Worm (Caenorhabditis elegans) whole organism, early embryonic: ENCODE data around the gene arl-5.

Experiments used
- B0310.2 ChIP-seq: sonication (generic microtip); optimal IDR thresholded peaks from 2 replicates; lab custom pipeline; 2016; ENCODE audit warnings: mild to moderate bottlenecking, missing genetic modification characterization, missing compliant biosample characterization
- F13C5.2 ChIP-seq: sonication (generic microtip); optimal IDR thresholded peaks from 2 replicates; lab custom pipeline; 2017; ENCODE audit warnings: mild to moderate bottlenecking, missing genetic modification characterization, inconsistent platforms, missing compliant biosample characterization
- aly-1 ChIP-seq: sonication (generic microtip); optimal IDR thresholded peaks from 2 replicates; lab custom pipeline; 2016; ENCODE audit warnings: missing genetic modification characterization, missing compliant biosample characterization
- ama-1 ChIP-seq: fragments of 150-350 bp; optimal IDR thresholded peaks from 2 replicates; lab custom pipeline; 2014
- ceh-13 ChIP-seq: fragments of 200-800 bp; sonication (Bioruptor generic); optimal IDR thresholded peaks from 2 replicates; lab custom pipeline; 2018; ENCODE audit warnings: mild to moderate bottlenecking, missing genetic modification characterization, missing compliant biosample characterization
- ceh-36 ChIP-seq: sonication (generic microtip); optimal IDR thresholded peaks from 2 replicates; lab custom pipeline; 2016; ENCODE audit warnings: missing genetic modification characterization, inconsistent platforms, missing compliant biosample characterization
- ets-7 ChIP-seq: sonication (generic microtip); optimal IDR thresholded peaks from 2 replicates; lab custom pipeline; 2016; ENCODE audit warnings: missing genotype, missing genetic modification characterization, missing compliant biosample characterization
- flt-1 ChIP-seq: fragments of 200-800 bp; sonication (Bioruptor generic); IDR thresholded peaks from 2 replicates; pipeline ENCODE4 v1.3.6; 2022; ENCODE audit warnings: missing genetic modification characterization, missing compliant biosample characterization
- hmbx-1 ChIP-seq: sonication (generic microtip); optimal IDR thresholded peaks from 2 replicates; lab custom pipeline; 2016; ENCODE audit warnings: mild to moderate bottlenecking, missing genetic modification characterization, missing compliant biosample characterization
- hmg-4 ChIP-seq: fragments of 200-800 bp; sonication (Bioruptor generic); optimal IDR thresholded peaks from 2 replicates; lab custom pipeline; 2018; ENCODE audit warnings: mild to moderate bottlenecking, missing genetic modification characterization, missing compliant biosample characterization
- hnd-1 ChIP-seq: sonication (generic microtip); optimal IDR thresholded peaks from 2 replicates; lab custom pipeline; 2016; ENCODE audit warnings: missing genetic modification characterization, missing compliant biosample characterization
- pes-1 ChIP-seq: fragments of 200-800 bp; sonication (Bioruptor generic); IDR thresholded peaks from 2 replicates; pipeline ENCODE4 v1.3.6; 2022; ENCODE audit warnings: missing genetic modification reagents, missing genetic modification characterization, missing compliant biosample characterization
- scrt-1 ChIP-seq: fragments of 200-800 bp; sonication (Bioruptor generic); IDR thresholded peaks from 2 replicates; pipeline ENCODE4 v1.3.6; 2022; ENCODE audit warnings: missing genetic modification characterization, missing compliant biosample characterization
- sea-1 ChIP-seq: fragments of 200-800 bp; sonication (Bioruptor generic); conservative IDR thresholded peaks from 2 replicates; pipeline ENCODE4 v1.3.6; 2022; ENCODE audit warnings: missing genetic modification characterization, missing compliant biosample characterization
- tbx-11 ChIP-seq: fragments of 200-800 bp; sonication (Bioruptor generic); IDR thresholded peaks from 2 replicates; pipeline ENCODE4 v1.3.6; 2022; ENCODE audit warnings: missing genetic modification characterization, missing compliant biosample characterization
- tbx-37 ChIP-seq: fragments of 200-800 bp; sonication (Bioruptor generic); conservative IDR thresholded peaks from 2 replicates; pipeline ENCODE4 v1.3.6; 2022; ENCODE audit warnings: missing genetic modification reagents, missing genetic modification characterization, missing compliant biosample characterization
- tra-4 ChIP-seq: sonication (generic microtip); optimal IDR thresholded peaks from 2 replicates; lab custom pipeline; 2017; ENCODE audit warnings: missing genetic modification characterization, missing compliant biosample characterization

Gene arl-5

ce11 chrIII:9822942-9823341, at the start of gene arl-5:
Gene arl-5, plus strand, starts transcription at chrIII:9823242.
- TF ChIP-seq ceh-13 (GFP tag; lab: Kevin White, UChicago) (no peak), tbx-11 (GFP tag; lab: Robert Waterston, UW) (no peak), pes-1 (GFP tag; lab: Robert Waterston, UW) (no peak), ama-1 (lab: Kevin White, UChicago) (no peak), sea-1 (GFP tag; lab: Robert Waterston, UW) (no peak), tra-4 (no peak), B0310.2 (no peak), hmg-4 (GFP tag; lab: Kevin White, UChicago) (no peak), ceh-36 (no peak), hmbx-1 (tag; lab: Kevin White, UChicago) (no peak)

ce11 chrIII:9775916-9776315, 47.1 kb upstream of the arl-5 start:
- TF ChIP-seq hnd-1 (tag; lab: Kevin White, UChicago) = no peak
- no peak for TF ChIP-seq ets-7 (tag; lab: Kevin White, UChicago)
- TF ChIP-seq pes-1 (GFP tag; lab: Robert Waterston, UW) = no peak
- no peak for TF ChIP-seq scrt-1
- no peak for TF ChIP-seq hmbx-1 (tag; lab: Kevin White, UChicago)
- no peak for TF ChIP-seq ceh-36
- TF ChIP-seq tbx-37 (GFP tag; lab: Robert Waterston, UW) = no peak
- TF ChIP-seq F13C5.2 (tag; lab: Kevin White, UChicago) = no peak
- no peak for TF ChIP-seq aly-1 (tag; lab: Kevin White, UChicago)
- TF ChIP-seq tra-4 = no peak
- TF ChIP-seq ceh-13 (GFP tag; lab: Kevin White, UChicago) = no peak
- no peak for TF ChIP-seq ama-1 (lab: Kevin White, UChicago)
- no peak for TF ChIP-seq flt-1 (GFP tag; lab: Robert Waterston, UW)
- no peak for TF ChIP-seq sea-1 (GFP tag; lab: Robert Waterston, UW)
- TF ChIP-seq hmg-4 (GFP tag; lab: Kevin White, UChicago) = no peak

- TF ChIP-seq sea-1 (GFP tag; lab: Robert Waterston, UW) = no peak
These were observed 46.7 kb upstream of the arl-5 start, which contains the start of gene usp-46 for ce11 chrIII:9776323-9776722. Gene usp-46, plus strand, starts transcription at chrIII:9776623.

ce11 chrIII:9779080-9779479, 44.0 kb upstream of the arl-5 start:
- no peak for TF ChIP-seq hmbx-1 (tag; lab: Kevin White, UChicago)
- TF ChIP-seq hmg-4 (GFP tag; lab: Kevin White, UChicago) = no peak
- no peak for TF ChIP-seq sea-1 (GFP tag; lab: Robert Waterston, UW)
- TF ChIP-seq aly-1 (tag; lab: Kevin White, UChicago) = no peak
- TF ChIP-seq ets-7 (tag; lab: Kevin White, UChicago) = no peak
- TF ChIP-seq tbx-37 (GFP tag; lab: Robert Waterston, UW) = no peak
- no peak for TF ChIP-seq hnd-1 (tag; lab: Kevin White, UChicago)
- no peak for TF ChIP-seq pes-1 (GFP tag; lab: Robert Waterston, UW)
- no peak for TF ChIP-seq flt-1 (GFP tag; lab: Robert Waterston, UW)
- TF ChIP-seq scrt-1 = no peak

- TF ChIP-seq F13C5.2 (tag; lab: Kevin White, UChicago) (no peak), ceh-36 (no peak), tra-4 (no peak), tbx-11 (GFP tag; lab: Robert Waterston, UW) (no peak), ceh-13 (GFP tag; lab: Kevin White, UChicago) (no peak), hmg-4 (GFP tag; lab: Kevin White, UChicago) (no peak), ama-1 (lab: Kevin White, UChicago) (no peak), aly-1 (tag; lab: Kevin White, UChicago) (no peak), B0310.2 (no peak), sea-1 (GFP tag; lab: Robert Waterston, UW) (no peak), pes-1 (GFP tag; lab: Robert Waterston, UW) (no peak), scrt-1 (no peak)
These were observed 42.8 kb upstream of the arl-5 start, which contains the start of gene sqv-3 for ce11 chrIII:9780254-9780653. Gene sqv-3, minus strand, starts transcription at chrIII:9780354.

ce11 chrIII:9780665-9781304, 42.3 kb upstream of the arl-5 start, which contains the start of gene vha-1:
Gene vha-1, plus strand, starts transcription at chrIII:9781254.
- TF ChIP-seq pes-1 (GFP tag; lab: Robert Waterston, UW) (0 out of 2 replicates have a peak, but pooled peaks have one; percentile 31), F13C5.2 (tag; lab: Kevin White, UChicago) (peak; percentile 54), aly-1 (tag; lab: Kevin White, UChicago) (no peak), hmg-4 (GFP tag; lab: Kevin White, UChicago) (no peak), ceh-13 (GFP tag; lab: Kevin White, UChicago) (no peak), tra-4 (no peak), flt-1 (GFP tag; lab: Robert Waterston, UW) (no peak), tbx-11 (GFP tag; lab: Robert Waterston, UW) (no peak), ceh-36 (no peak), tbx-37 (GFP tag; lab: Robert Waterston, UW) (no peak), hnd-1 (tag; lab: Kevin White, UChicago) (no peak), ets-7 (tag; lab: Kevin White, UChicago) (no peak), ama-1 (lab: Kevin White, UChicago) (no peak), sea-1 (GFP tag; lab: Robert Waterston, UW) (0 out of 2 replicates have a peak, but pooled peaks have one; percentile 58), hmbx-1 (tag; lab: Kevin White, UChicago) (no peak), B0310.2 (no peak), scrt-1 (no peak)

ce11 chrIII:9782011-9782436, 41.0 kb upstream of the arl-5 start, which contains the start of gene vha-2:
Gene vha-2, plus strand, starts transcription at chrIII:9782164.
- no peak for TF ChIP-seq flt-1 (GFP tag; lab: Robert Waterston, UW)
- peak; percentile 27 for TF ChIP-seq ama-1 (lab: Kevin White, UChicago)
- no peak for TF ChIP-seq F13C5.2 (tag; lab: Kevin White, UChicago)
